Worm (Caenorhabditis elegans): ENCODE measurements around the gene R07E3.1.

ce11 chrX:10338761-10339160 lies 2.2 kb downstream of the R07E3.1 start:
- TF ChIP-seq lsy-2 (tag; optimal IDR thresholded peaks at IDR 0.05) (no peak), lin-39 (tag; optimal IDR thresholded peaks at IDR 0.05) (no peak), ets-5 (GFP tag; IDR thresholded peaks at IDR 0.05) (no peak), elt-3 (tag; optimal IDR thresholded peaks at IDR 0.05) (no peak), nhr-237 (tag; optimal IDR thresholded peaks at IDR 0.05) (no peak), C16A3.4 (tag; optimal IDR thresholded peaks at IDR 0.05) (no peak), zag-1 (tag; optimal IDR thresholded peaks at IDR 0.05) (no peak), lin-15B (tag; optimal IDR thresholded peaks at IDR 0.05) (no peak), dpl-1 (GFP tag; optimal IDR thresholded peaks at IDR 0.05) (no peak), mef-2 (tag; optimal IDR thresholded peaks at IDR 0.05) (no peak), Y116A8C.19 (tag; optimal IDR thresholded peaks at IDR 0.05; ENCODE audit: borderline replicate concordance) (no peak), pqm-1 (tag; optimal IDR thresholded peaks at IDR 0.05) (no peak)
